Worm (Caenorhabditis elegans): ENCODE measurements around the gene egal-1.
A peak's percentile ranks its signal among the peaks of the same experiment; 100 is the strongest.

egal-1 gene

ce11 chrIV:5817459-5817858 lies 7.1 kb upstream of the egal-1 start (continued):
- TF ChIP-seq alr-1 (tag; optimal IDR thresholded peaks at IDR 0.05; ENCODE audit: borderline replicate concordance) (no peak), pag-3 (tag; optimal IDR thresholded peaks at IDR 0.05; ENCODE audit: borderline replicate concordance, insufficient read depth) (peak; percentile 9), tbx-2 (tag; optimal IDR thresholded peaks at IDR 0.05) (peak; percentile 44), jun-1 (tag; optimal IDR thresholded peaks at IDR 0.05) (peak; percentile 62), ets-5 (GFP tag; IDR thresholded peaks at IDR 0.05) (no peak), snpc-4 (tag; optimal IDR thresholded peaks at IDR 0.05) (no peak), unc-98 (GFP tag; IDR thresholded peaks at IDR 0.05) (no peak)

DNA sequence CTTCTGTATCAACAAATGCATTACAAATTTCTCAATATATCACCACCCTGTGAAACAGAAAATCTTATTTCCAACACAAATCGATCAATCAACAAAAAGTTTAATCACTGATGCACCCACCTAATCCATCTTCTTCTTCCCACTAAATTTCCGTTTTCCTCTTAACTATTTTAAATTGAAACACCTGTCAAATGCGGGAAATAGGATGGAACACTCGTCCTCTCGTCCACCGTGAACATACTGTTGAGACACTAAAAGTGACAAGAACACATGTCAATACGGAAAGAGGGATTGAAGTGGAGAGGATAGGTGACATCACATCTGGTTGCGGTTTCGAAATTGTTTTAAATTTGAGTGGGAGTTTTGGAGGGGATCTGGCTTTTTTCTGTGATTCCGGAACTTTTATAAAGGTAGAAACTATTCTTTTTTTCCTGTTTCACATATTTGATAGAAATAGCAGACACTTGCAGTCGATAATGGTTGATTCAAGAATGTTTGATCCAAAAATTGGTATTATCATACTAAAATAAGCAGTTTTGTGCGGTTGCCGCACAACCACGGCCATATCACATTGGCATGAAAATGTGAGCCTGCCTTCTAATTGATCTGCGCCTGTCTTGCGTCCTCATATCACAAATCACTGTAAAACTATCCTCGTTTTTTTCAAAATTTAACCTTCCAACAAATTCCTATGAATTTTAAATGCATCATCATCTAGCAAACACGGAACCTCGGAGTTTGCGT lies 4.4 kb upstream of the egal-1 start:
- TF ChIP-seq hpl-2 (GFP tag; optimal IDR thresholded peaks at IDR 0.05) (no peak), dsc-1 (tag; optimal IDR thresholded peaks at IDR 0.05) (peak; percentile 48), ceh-90 (tag; optimal IDR thresholded peaks at IDR 0.05) (no peak), mef-2 (tag; optimal IDR thresholded peaks at IDR 0.05) (no peak), blmp-1 (tag; optimal IDR thresholded peaks at IDR 0.05) (peak; percentile 2), mep-1 (tag; optimal IDR thresholded peaks at IDR 0.05) (peak; percentile 2), unc-62 (GFP tag; optimal IDR thresholded peaks at IDR 0.05) (no peak), isw-1 (GFP tag; IDR thresholded peaks at IDR 0.05) (no peak), efl-3 (GFP tag; optimal IDR thresholded peaks at IDR 0.05) (no peak), lin-14 (GFP tag; optimal IDR thresholded peaks at IDR 0.05) (peak; percentile 33), rnt-1 (tag; optimal IDR thresholded peaks at IDR 0.05) (no peak), lir-3 (tag; optimal IDR thresholded peaks at IDR 0.05; ENCODE audit: poor library complexity) (no peak), egl-13 (tag; optimal IDR thresholded peaks at IDR 0.05) (no peak), grh-1 (GFP tag; IDR thresholded peaks at IDR 0.05) (no peak), snpc-4 (tag; optimal IDR thresholded peaks at IDR 0.05) (no peak), nhr-85 (tag) (no peak), pax-3 (tag; optimal IDR thresholded peaks at IDR 0.05) (no peak), nhr-77 (tag; optimal IDR thresholded peaks at IDR 0.05) (no peak)

ce11 chrIV:5820953-5821352 lies 3.6 kb upstream of the egal-1 start:
- TF ChIP-seq jun-1 (tag; optimal IDR thresholded peaks at IDR 0.05) (no peak), unc-130 (tag; optimal IDR thresholded peaks at IDR 0.05) (no peak), xbp-1 (tag; optimal IDR thresholded peaks at IDR 0.05) (no peak), egl-13 (tag; optimal IDR thresholded peaks at IDR 0.05) (no peak), nhr-84 (tag; optimal IDR thresholded peaks at IDR 0.05) (no peak), pag-3 (tag; optimal IDR thresholded peaks at IDR 0.05; ENCODE audit: borderline replicate concordance, insufficient read depth) (no peak), ztf-11 (tag; optimal IDR thresholded peaks at IDR 0.05) (no peak), nhr-77 (tag; optimal IDR thresholded peaks at IDR 0.05) (no peak), lin-39 (tag; optimal IDR thresholded peaks at IDR 0.05) (no peak), fos-1 (tag; optimal IDR thresholded peaks at IDR 0.05) (no peak), fkh-10 (GFP tag; optimal IDR thresholded peaks at IDR 0.05) (no peak), F16B12.6 (tag; optimal IDR thresholded peaks at IDR 0.05) (no peak), dpl-1 (GFP tag; optimal IDR thresholded peaks at IDR 0.05) (no peak), isw-1 (GFP tag; IDR thresholded peaks at IDR 0.05) (no peak), zag-1 (tag; optimal IDR thresholded peaks at IDR 0.05) (no peak), nhr-85 (tag) (peak; percentile 33), aly-2 (tag; optimal IDR thresholded peaks at IDR 0.05) (no peak), efl-1 (optimal IDR thresholded peaks at IDR 0.05) (no peak), efl-1 (GFP tag; optimal IDR thresholded peaks at IDR 0.05 in 1 of 2) (peak in 1 of 2 experiments; percentile 41), elt-2 (tag; optimal IDR thresholded peaks at IDR 0.05) (no peak), nhr-11 (tag; optimal IDR thresholded peaks at IDR 0.05) (no peak), C16A3.4 (tag; optimal IDR thresholded peaks at IDR 0.05) (no peak), alr-1 (tag; optimal IDR thresholded peaks at IDR 0.05; ENCODE audit: borderline replicate concordance) (no peak), lin-14 (GFP tag; optimal IDR thresholded peaks at IDR 0.05) (peak; percentile 14), nhr-28 (tag; optimal IDR thresholded peaks at IDR 0.05) (no peak), zip-4 (GFP tag; optimal IDR thresholded peaks at IDR 0.05) (no peak), mep-1 (tag; optimal IDR thresholded peaks at IDR 0.05) (no peak)
